Worm (Caenorhabditis elegans) whole organism, L1 larva: ENCODE measurements around the gene srv-24.

Experiments used
- ces-1 ChIP-seq: fragments of 150-350 bp; optimal IDR thresholded peaks from 2 replicates; lab custom pipeline; 2014; ENCODE audit warnings: missing biosample characterization, missing genetic modification reagents, missing genetic modification characterization
- fkh-8 ChIP-seq: sonication (generic microtip); optimal IDR thresholded peaks from 2 replicates; lab custom pipeline; 2016; ENCODE audit warnings: mild to moderate bottlenecking, missing genetic modification characterization, missing compliant biosample characterization
- fos-1 ChIP-seq: fragments of 150-350 bp; optimal IDR thresholded peaks from 2 replicates; lab custom pipeline; 2014; ENCODE audit warnings: missing biosample characterization, missing genetic modification characterization
- lin-39 ChIP-seq: fragments of 150-350 bp; optimal IDR thresholded peaks from 2 replicates; lab custom pipeline; 2014; ENCODE audit warnings: missing biosample characterization, missing genetic modification reagents, missing genetic modification characterization
- mdl-1 ChIP-seq, 2 experiments: fragments of 150-350 bp; optimal IDR thresholded peaks; 2 replicates each; lab custom pipeline; 2014 to 2017; ENCODE audit warnings: missing biosample characterization in 2 of 2, missing genetic modification characterization in 2 of 2, inconsistent platforms in 1 of 2
- nhr-12 ChIP-seq: sonication (generic microtip); optimal IDR thresholded peaks from 2 replicates; lab custom pipeline; 2017; ENCODE audit warnings: missing biosample characterization, missing genetic modification characterization
- snu-23 ChIP-seq: sonication (generic microtip); optimal IDR thresholded peaks from 2 replicates; lab custom pipeline; 2016; ENCODE audit warnings: missing genetic modification characterization, missing compliant biosample characterization

DNA sequence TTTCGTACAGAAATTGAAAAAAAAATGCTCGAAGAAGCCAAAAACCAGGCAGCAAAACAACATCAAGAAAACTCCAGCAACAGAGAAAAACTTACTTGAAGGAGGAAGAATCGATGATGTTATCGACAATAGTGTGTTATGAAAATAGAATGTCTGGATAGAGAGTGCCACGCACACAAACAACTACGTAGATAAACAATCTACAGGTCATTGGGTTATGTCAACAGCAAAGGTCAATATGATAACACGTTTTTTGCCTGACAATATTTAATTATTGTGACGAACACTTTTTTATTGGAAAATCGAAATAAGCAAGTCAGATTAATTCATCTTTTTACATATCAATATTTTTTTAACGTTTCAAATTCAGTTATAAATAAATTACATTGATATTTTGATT, 11.2 kb downstream of the srv-24 start, which contains the start of gene sams-5:
- no peak for TF ChIP-seq nhr-12 (tag; lab: Kevin White, UChicago)
- no peak for TF ChIP-seq mdl-1 (tag; optimal IDR thresholded peaks at IDR 0.05; lab: Kevin White, UChicago)
- no peak for TF ChIP-seq fos-1 (tag; lab: Kevin White, UChicago)
- TF ChIP-seq lin-39 (tag; lab: Kevin White, UChicago), result no peak
- TF ChIP-seq snu-23 (GFP tag; lab: Kevin White, UChicago), result no peak
- TF ChIP-seq ces-1 (GFP tag; lab: Kevin White, UChicago), result no peak
- TF ChIP-seq fkh-8 (tag; lab: Kevin White, UChicago), result no peak
